Worm (Caenorhabditis elegans) whole organism, young adult: ENCODE data around the gene C18H7.7.

Experiments used
- B0019.2 ChIP-seq: fragments of 200-800 bp; sonication (Bioruptor generic); conservative IDR thresholded peaks from 2 replicates; pipeline ENCODE4 v1.3.6; 2022; ENCODE audit warnings: missing genetic modification reagents, missing genetic modification characterization, missing compliant biosample characterization
- B0261.1 ChIP-seq: sonication (generic microtip); optimal IDR thresholded peaks from 2 replicates; lab custom pipeline; 2016; ENCODE audit warnings: mild to moderate bottlenecking, missing genetic modification characterization, moderate library complexity, missing compliant biosample characterization
- D2030.7 ChIP-seq: fragments of 200-800 bp; sonication (Bioruptor generic); IDR thresholded peaks from 2 replicates; pipeline ENCODE4 v1.3.6; 2022; ENCODE audit warnings: missing genetic modification reagents, missing genetic modification characterization, missing compliant biosample characterization
- F23B12.7 ChIP-seq: sonication (generic microtip); optimal IDR thresholded peaks from 2 replicates; lab custom pipeline; 2017; ENCODE audit warnings: missing genetic modification characterization, mild to moderate bottlenecking, missing compliant biosample characterization, antibody characterized with exemption, moderate library complexity; ENCODE audit not compliant: insufficient read depth
- F37B4.10 ChIP-seq: fragments of 200-800 bp; sonication (Bioruptor generic); IDR thresholded peaks from 2 replicates; pipeline ENCODE4 v1.3.6; 2022; ENCODE audit warnings: missing genetic modification characterization, missing compliant biosample characterization
- F49E8.2 ChIP-seq: sonication (generic microtip); optimal IDR thresholded peaks from 3 replicates; lab custom pipeline; 2017; ENCODE audit warnings: missing genetic modification characterization, mild to moderate bottlenecking, missing compliant biosample characterization, antibody characterized with exemption, moderate library complexity; ENCODE audit not compliant: insufficient read depth
- F52B5.7 ChIP-seq: sonication (generic microtip); optimal IDR thresholded peaks from 2 replicates; lab custom pipeline; 2016; ENCODE audit warnings: mild to moderate bottlenecking, missing genetic modification characterization, missing compliant biosample characterization
- F57A8.1 ChIP-seq: fragments of 200-800 bp; sonication (Bioruptor generic); optimal IDR thresholded peaks from 2 replicates; lab custom pipeline; 2018; ENCODE audit warnings: mild to moderate bottlenecking, missing genetic modification characterization, moderate library complexity, missing compliant biosample characterization
- T26A5.8 ChIP-seq: sonication (generic microtip); optimal IDR thresholded peaks from 2 replicates; lab custom pipeline; 2016; ENCODE audit warnings: missing genetic modification characterization, missing compliant biosample characterization
- Y53F4B.3 ChIP-seq: fragments of 200-800 bp; sonication (Bioruptor generic); IDR thresholded peaks from 2 replicates; pipeline ENCODE4 v1.3.6; 2022; ENCODE audit warnings: missing genetic modification reagents, missing genetic modification characterization, missing compliant biosample characterization
- attf-6 ChIP-seq: fragments of 200-800 bp; sonication (Bioruptor generic); IDR thresholded peaks from 2 replicates; pipeline ENCODE4 v1.3.6; 2022; ENCODE audit warnings: missing genetic modification reagents, missing genetic modification characterization, missing compliant biosample characterization
- bed-1 ChIP-seq: fragments of 200-800 bp; sonication (Bioruptor generic); IDR thresholded peaks from 2 replicates; pipeline ENCODE4 v1.3.6; 2022; ENCODE audit warnings: missing genetic modification reagents, missing genetic modification characterization, missing compliant biosample characterization
- ccch-3 ChIP-seq: fragments of 200-800 bp; sonication (Bioruptor generic); optimal IDR thresholded peaks from 2 replicates; lab custom pipeline; 2018; ENCODE audit warnings: mild to moderate bottlenecking, missing genetic modification characterization, missing compliant biosample characterization
- cebp-1 ChIP-seq, 2 experiments: fragments of 200-800 bp in 1 of 2; sonication (Bioruptor generic) in 1 of 2; sonication (generic microtip) in 1 of 2; IDR thresholded peaks in 1 of 2; optimal IDR thresholded peaks in 1 of 2; 2 replicates each; pipeline versions ENCODE4 v1.3.6 to Lab custom; 2017 to 2022; ENCODE audit warnings: missing compliant biosample characterization in 2 of 2, missing genetic modification characterization in 2 of 2, mild to moderate bottlenecking in 1 of 2, missing genetic modification reagents in 1 of 2, moderate library complexity in 1 of 2
- ceh-40 ChIP-seq: fragments of 200-800 bp; sonication (Bioruptor generic); IDR thresholded peaks from 2 replicates; pipeline ENCODE4 v1.3.6; 2022; ENCODE audit warnings: missing genetic modification characterization, missing compliant biosample characterization
- ceh-79 ChIP-seq: sonication (generic microtip); optimal IDR thresholded peaks from 2 replicates; lab custom pipeline; 2017; ENCODE audit warnings: mild to moderate bottlenecking, missing genetic modification characterization, missing compliant biosample characterization
- ceh-91 ChIP-seq: fragments of 200-800 bp; sonication (Bioruptor generic); IDR thresholded peaks from 2 replicates; pipeline ENCODE4 v1.3.6; 2022; ENCODE audit warnings: missing genetic modification reagents, missing genetic modification characterization, missing compliant biosample characterization
- dpff-1 ChIP-seq: sonication (generic microtip); optimal IDR thresholded peaks from 2 replicates; lab custom pipeline; 2017; ENCODE audit warnings: mild to moderate bottlenecking, missing genetic modification characterization, missing compliant biosample characterization
- dpl-1 ChIP-seq: fragments of 150-350 bp; optimal IDR thresholded peaks from 2 replicates; lab custom pipeline; 2014; ENCODE audit warnings: missing biosample characterization, missing genetic modification reagents, missing genetic modification characterization
- egrh-3 ChIP-seq: fragments of 200-800 bp; sonication (Bioruptor generic); IDR thresholded peaks from 2 replicates; pipeline ENCODE4 v1.3.6; 2022; ENCODE audit warnings: missing genetic modification reagents, missing genetic modification characterization, missing compliant biosample characterization
- ekl-4 ChIP-seq: fragments of 200-800 bp; sonication (Bioruptor generic); IDR thresholded peaks from 2 replicates; pipeline ENCODE4 v1.3.6; 2022; ENCODE audit warnings: missing genetic modification reagents, missing genetic modification characterization, missing compliant biosample characterization
- fkh-3 ChIP-seq: sonication (generic microtip); optimal IDR thresholded peaks from 2 replicates; lab custom pipeline; 2016; ENCODE audit warnings: mild to moderate bottlenecking, missing genetic modification characterization, missing compliant biosample characterization
- gei-17 ChIP-seq: fragments of 200-800 bp; sonication (Bioruptor generic); optimal IDR thresholded peaks from 2 replicates; lab custom pipeline; 2018; ENCODE audit warnings: mild to moderate bottlenecking, missing genetic modification characterization, missing compliant biosample characterization
- hlh-12 ChIP-seq: sonication (generic microtip); optimal IDR thresholded peaks from 2 replicates; lab custom pipeline; 2016; ENCODE audit warnings: missing genetic modification characterization, missing compliant biosample characterization
- hmg-1.2 ChIP-seq: fragments of 200-800 bp; sonication (Bioruptor generic); IDR thresholded peaks from 2 replicates; pipeline ENCODE4 v1.3.6; 2022; ENCODE audit warnings: missing genetic modification reagents, missing genetic modification characterization, missing compliant biosample characterization
- lin-26 ChIP-seq: fragments of 200-800 bp; sonication (Bioruptor generic); IDR thresholded peaks from 2 replicates; pipeline ENCODE4 v1.3.6; 2022; ENCODE audit warnings: missing genetic modification reagents, missing genetic modification characterization, missing compliant biosample characterization
- madf-3 ChIP-seq: fragments of 200-800 bp; sonication (Bioruptor generic); IDR thresholded peaks from 2 replicates; pipeline ENCODE4 v1.3.6; 2022; ENCODE audit warnings: missing genetic modification reagents, missing genetic modification characterization, missing compliant biosample characterization
- mcd-1 ChIP-seq: fragments of 200-800 bp; sonication (Bioruptor generic); IDR thresholded peaks from 2 replicates; pipeline ENCODE4 v1.3.6; 2022; ENCODE audit warnings: missing genetic modification reagents, missing genetic modification characterization, missing compliant biosample characterization
- mel-28 ChIP-seq: sonication (generic microtip); optimal IDR thresholded peaks from 2 replicates; lab custom pipeline; 2016; ENCODE audit warnings: borderline replicate concordance, mild to moderate bottlenecking, missing genetic modification characterization, missing compliant biosample characterization
- mxl-1 ChIP-seq: sonication (generic microtip); optimal IDR thresholded peaks from 2 replicates; lab custom pipeline; 2016; ENCODE audit warnings: missing genetic modification characterization, missing compliant biosample characterization
- nfya-1 ChIP-seq: sonication (generic microtip); optimal IDR thresholded peaks from 2 replicates; lab custom pipeline; 2017; ENCODE audit warnings: antibody characterized with exemption, missing compliant biosample characterization, missing genetic modification characterization, borderline replicate concordance; ENCODE audit not compliant: insufficient read depth
- nhr-120 ChIP-seq: fragments of 200-800 bp; sonication (Bioruptor generic); IDR thresholded peaks from 2 replicates; pipeline ENCODE4 v1.3.6; 2022; ENCODE audit warnings: missing genetic modification characterization, missing compliant biosample characterization
- nhr-80 ChIP-seq: sonication (generic microtip); optimal IDR thresholded peaks from 2 replicates; lab custom pipeline; 2016; ENCODE audit warnings: missing genetic modification characterization, missing compliant biosample characterization
- nhr-90 ChIP-seq: sonication (generic microtip); optimal IDR thresholded peaks from 2 replicates; lab custom pipeline; 2016; ENCODE audit warnings: missing genotype, mild to moderate bottlenecking, missing genetic modification characterization, missing compliant biosample characterization
- repo-1 ChIP-seq: sonication (generic microtip); optimal IDR thresholded peaks from 2 replicates; lab custom pipeline; 2017; ENCODE audit warnings: mild to moderate bottlenecking, missing genetic modification characterization, missing compliant biosample characterization
- rpc-1 ChIP-seq, 2 experiments: fragments of 150-350 bp in 1 of 2; sonication (generic microtip) in 1 of 2; optimal IDR thresholded peaks; 2 replicates each; lab custom pipeline; 2014 to 2018; ENCODE audit warnings: missing biosample characterization in 1 of 2, missing genetic modification characterization in 1 of 2, missing genetic modification reagents in 1 of 2, missing genotype in 1 of 2
- sea-2 ChIP-seq: fragments of 200-800 bp; sonication (Bioruptor generic); IDR thresholded peaks from 2 replicates; pipeline ENCODE4 v1.3.6; 2022; ENCODE audit warnings: missing genetic modification characterization, missing compliant biosample characterization
- snpc-4 ChIP-seq, 5 experiments: fragments of 150-350 bp in 1 of 5; sonication (generic microtip) in 4 of 5; optimal IDR thresholded peaks; 2 replicates each; lab custom pipeline; 2014 to 2018; ENCODE audit warnings: missing genetic modification characterization in 5 of 5, missing biosample characterization in 3 of 5, antibody characterized with exemption in 2 of 5, mild to moderate bottlenecking in 2 of 5, missing compliant biosample characterization in 2 of 5, missing genotype in 2 of 5, moderate library complexity in 2 of 5, missing genetic modification reagents in 1 of 5
- somi-1 ChIP-seq: fragments of 200-800 bp; sonication (Bioruptor generic); optimal IDR thresholded peaks from 2 replicates; lab custom pipeline; 2018; ENCODE audit warnings: mild to moderate bottlenecking, missing genetic modification characterization, missing compliant biosample characterization
- sptf-2 ChIP-seq: fragments of 200-800 bp; sonication (Bioruptor generic); optimal IDR thresholded peaks from 2 replicates; lab custom pipeline; 2018; ENCODE audit warnings: mild to moderate bottlenecking, missing genetic modification characterization, missing compliant biosample characterization
- xnd-1 ChIP-seq: sonication (generic microtip); optimal IDR thresholded peaks from 2 replicates; lab custom pipeline; 2016; ENCODE audit warnings: missing genotype, missing genetic modification reagents, missing genetic modification characterization, missing compliant biosample characterization
- zfh-2 ChIP-seq: fragments of 200-800 bp; sonication (Bioruptor generic); conservative IDR thresholded peaks from 2 replicates; pipeline ENCODE4 v1.3.6; 2022; ENCODE audit warnings: missing genetic modification reagents, missing genetic modification characterization, missing compliant biosample characterization
- ztf-28 ChIP-seq: fragments of 200-800 bp; sonication (Bioruptor generic); IDR thresholded peaks from 2 replicates; pipeline ENCODE4 v1.3.6; 2022; ENCODE audit warnings: missing genetic modification reagents, missing genetic modification characterization, missing compliant biosample characterization

C18H7.7 gene

ce11 chrIV:605431-605830 is 9.2 kb upstream of the C18H7.7 start:
- TF ChIP-seq ceh-40 (no peak), lin-26 (GFP tag; lab: Robert Waterston, UW) (0 out of 2 replicates have a peak, but pooled peaks have one; percentile 12), ccch-3 (no peak), mel-28 (no peak), ztf-28 (no peak), mcd-1 (peak; percentile 71; the same call in 1 of the 2 replicates), ekl-4 (GFP tag; lab: Robert Waterston, UW) (no peak), somi-1 (GFP tag; lab: Kevin White, UChicago) (no peak), nhr-80 (no peak), bed-1 (no peak), nhr-90 (no peak), B0261.1 (tag; lab: Kevin White, UChicago) (no peak), dpl-1 (no peak), F37B4.10 (GFP tag; lab: Robert Waterston, UW) (no peak), egrh-3 (GFP tag; lab: Robert Waterston, UW) (peak; percentile 100), sea-2 (no peak), gei-17 (GFP tag; lab: Kevin White, UChicago) (no peak), zfh-2 (peak; percentile 84), hlh-12 (no peak), attf-6 (GFP tag; lab: Robert Waterston, UW) (no peak), sptf-2 (GFP tag; lab: Kevin White, UChicago) (no peak), Y53F4B.3 (GFP tag; lab: Robert Waterston, UW) (no peak), ceh-91 (GFP tag; lab: Robert Waterston, UW) (no peak), snpc-4 (GFP tag; optimal IDR thresholded peaks at IDR 0.05; lab: Kevin White, UChicago) (no peak), snpc-4 (tag; optimal IDR thresholded peaks at IDR 0.05; lab: Kevin White, UChicago) (no peak), nhr-120 (GFP tag; lab: Robert Waterston, UW) (no peak), fkh-3 (no peak)

- TF ChIP-seq cebp-1 (GFP tag; IDR thresholded peaks at IDR 0.05; lab: Robert Waterston, UW): no peak
- TF ChIP-seq cebp-1 (tag; optimal IDR thresholded peaks at IDR 0.05; lab: Kevin White, UChicago): no peak
- TF ChIP-seq F49E8.2 (tag; lab: Kevin White, UChicago): no peak
- TF ChIP-seq zfh-2: peak; percentile 57
- TF ChIP-seq repo-1 (tag; lab: Kevin White, UChicago): no peak
- TF ChIP-seq sea-2: no peak
- TF ChIP-seq madf-3 (GFP tag; lab: Robert Waterston, UW): no peak
- TF ChIP-seq F52B5.7: no peak
- TF ChIP-seq mcd-1: 0 out of 2 replicates have a peak, but pooled peaks have one; percentile 7
- TF ChIP-seq T26A5.8 (tag; lab: Kevin White, UChicago): no peak
- TF ChIP-seq xnd-1: no peak
These were observed 8.6 kb upstream of the C18H7.7 start for ce11 chrIV:604817-605216.

ce11 chrIV:604144-604543 is 8.0 kb upstream of the C18H7.7 start, which contains the start of gene col-102:
col-102 (plus strand) TSS chrIV:604444.
- no peak for TF ChIP-seq ceh-79 (tag; lab: Kevin White, UChicago)
- TF ChIP-seq B0019.2 (GFP tag; lab: Robert Waterston, UW): no peak

- no peak for TF ChIP-seq mxl-1
- no peak for TF ChIP-seq hmg-1.2 (GFP tag; lab: Robert Waterston, UW)
- TF ChIP-seq ccch-3: no peak
- TF ChIP-seq rpc-1 (optimal IDR thresholded peaks at IDR 0.05; lab: Kevin White, UChicago): no peak
- no peak for TF ChIP-seq rpc-1 (tag; optimal IDR thresholded peaks at IDR 0.05; lab: Kevin White, UChicago)
- TF ChIP-seq nfya-1 (tag; lab: Kevin White, UChicago): no peak
- no peak for TF ChIP-seq F23B12.7 (tag; lab: Kevin White, UChicago)
- TF ChIP-seq hlh-12: no peak
- TF ChIP-seq dpff-1: no peak
- no peak for TF ChIP-seq repo-1 (tag; lab: Kevin White, UChicago)
- no peak for TF ChIP-seq F57A8.1 (GFP tag; lab: Kevin White, UChicago)
- TF ChIP-seq D2030.7 (GFP tag; lab: Robert Waterston, UW): no peak
These were observed 7.4 kb upstream of the C18H7.7 start, which contains the start of gene prmt-4 for ce11 chrIV:603543-603942. prmt-4 (minus strand) TSS chrIV:603643.
